Fruit fly (Drosophila melanogaster) whole organism: Measurements from ENCODE around the gene CG7530.

Experiments used
- CG8478 ChIP-seq: fragments of >200 bp; optimal IDR thresholded peaks from 2 replicates; lab custom pipeline; 2018; ENCODE audit warnings: inconsistent platforms
- Dll ChIP-seq: fragments of >200 bp; optimal IDR thresholded peaks from 2 replicates; lab custom pipeline; 2017
- EcR ChIP-seq, 2 experiments: fragments of >200 bp; optimal IDR thresholded peaks; 2 replicates each; lab custom pipeline; 2017; ENCODE audit warnings: missing biosample characterization in 2 of 2, missing genetic modification characterization in 2 of 2, missing genetic modification reagents in 2 of 2
- pan ChIP-seq: fragments of >200 bp; optimal IDR thresholded peaks from 2 replicates; lab custom pipeline; 2017
- usp ChIP-seq: fragments of >200 bp; optimal IDR thresholded peaks from 2 replicates; lab custom pipeline; 2017; ENCODE audit warnings: missing biosample characterization, missing genetic modification characterization, mixed read lengths

DNA sequence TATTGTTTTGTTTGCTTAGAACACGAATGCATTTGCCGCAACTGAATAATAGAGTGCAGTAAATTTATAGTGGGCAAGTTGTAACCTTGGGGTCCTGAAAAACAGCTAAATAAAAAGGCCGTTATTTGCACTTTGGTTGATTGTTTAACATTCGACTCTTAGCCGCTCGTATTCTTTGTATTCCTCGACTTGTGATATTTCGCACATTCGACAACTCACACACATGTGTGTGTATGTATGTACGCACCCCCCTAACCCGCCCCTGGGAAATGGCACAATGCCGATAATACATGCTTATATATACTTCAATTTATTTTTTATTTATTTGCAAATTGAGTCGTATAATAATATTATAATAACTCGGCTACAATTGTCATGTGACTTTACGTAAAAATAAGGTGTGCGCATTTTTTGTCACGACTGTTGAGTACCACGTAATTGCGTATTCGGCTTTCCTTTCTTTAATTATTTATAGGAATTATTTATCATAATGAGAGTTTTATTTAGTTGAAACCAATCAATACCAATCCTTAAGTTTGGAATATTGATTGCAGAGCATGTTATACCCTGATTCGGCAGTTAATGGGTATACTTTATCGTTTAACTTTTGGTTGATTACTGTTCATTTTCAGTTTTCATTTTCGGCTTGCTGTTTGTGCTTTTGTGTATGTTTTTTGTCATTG, 23.6 kb upstream of the CG7530 start:
- TF ChIP-seq CG8478 (no peak), Dll (lab: Kevin White, UChicago) (no peak), EcR (GFP tag; optimal IDR thresholded peaks at IDR 0.05; lab: Kevin White, UChicago) (no peak), pan (peak; percentile 83), usp (GFP tag; lab: Kevin White, UChicago) (no peak)
